Fruit fly (Drosophila melanogaster) whole organism, adult: ENCODE measurements around the gene CG11899.

Source experiments
- CG12768 ChIP-seq: fragments of 200-800 bp; sonication (Bioruptor generic); optimal IDR thresholded peaks from 2 replicates; lab custom pipeline; 2017; ENCODE audit warnings: missing biosample characterization, missing genetic modification characterization, mild to moderate bottlenecking, moderate library complexity, missing genetic modification reagents
- CG7045 ChIP-seq: fragments of 200-800 bp; sonication (Bioruptor generic); optimal IDR thresholded peaks from 2 replicates; lab custom pipeline; 2017; ENCODE audit warnings: missing biosample characterization, mild to moderate bottlenecking, missing genetic modification characterization
- bab1 ChIP-seq: fragments of 200-800 bp; sonication (Bioruptor generic); optimal IDR thresholded peaks from 3 replicates; lab custom pipeline; 2019; ENCODE audit warnings: missing biosample characterization, mild to moderate bottlenecking, missing genetic modification characterization, moderate library complexity
- pad ChIP-seq: fragments of 200-800 bp; sonication (Bioruptor generic); optimal IDR thresholded peaks from 3 replicates; lab custom pipeline; 2017; ENCODE audit warnings: missing biosample characterization, missing genetic modification characterization, mild to moderate bottlenecking, moderate library complexity, missing genetic modification reagents
- tj ChIP-seq: fragments of 200-800 bp; sonication (Bioruptor generic); optimal IDR thresholded peaks from 3 replicates; lab custom pipeline; 2017; ENCODE audit warnings: missing biosample characterization, mild to moderate bottlenecking, missing genetic modification characterization, moderate library complexity

DNA sequence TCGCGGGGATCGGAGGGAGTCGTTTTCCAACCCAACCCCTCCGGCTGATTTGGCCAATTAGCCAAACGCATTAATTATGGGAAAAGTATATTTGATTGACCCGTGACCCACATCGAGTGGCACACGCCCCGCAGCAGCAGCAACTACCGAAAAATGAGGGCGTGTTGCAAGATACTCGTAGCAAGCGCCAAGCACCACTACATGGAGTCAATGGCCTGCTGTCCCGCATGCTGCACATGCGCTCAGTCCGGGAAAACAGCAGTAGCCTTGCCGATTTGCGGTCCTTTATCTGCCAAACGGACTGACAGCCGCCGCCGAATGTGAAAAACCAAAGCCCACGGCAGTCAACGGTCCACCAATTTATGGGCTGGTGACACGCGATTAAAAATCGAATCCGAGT is 17.1 kb downstream of the CG11899 start:
- TF ChIP-seq bab1 (no peak), pad (GFP tag; lab: Kevin White, UChicago) (no peak), CG7045 (GFP tag; lab: Kevin White, UChicago) (no peak), tj (GFP tag; lab: Kevin White, UChicago) (no peak), CG12768 (GFP tag; lab: Kevin White, UChicago) (no peak)
